Fruit fly (Drosophila melanogaster) ovary, adult (tissue): ENCODE data around the gene CG34303.

ENCODE experiments used
- CG17801 ChIP-seq: fragments of 200-800 bp; optimal IDR thresholded peaks from 2 replicates; lab custom pipeline; 2019; ENCODE audit warnings: missing biosample characterization, mild to moderate bottlenecking, missing genetic modification characterization, moderate library complexity; ENCODE audit not compliant: partially characterized antibody

CG34303 gene

DNA sequence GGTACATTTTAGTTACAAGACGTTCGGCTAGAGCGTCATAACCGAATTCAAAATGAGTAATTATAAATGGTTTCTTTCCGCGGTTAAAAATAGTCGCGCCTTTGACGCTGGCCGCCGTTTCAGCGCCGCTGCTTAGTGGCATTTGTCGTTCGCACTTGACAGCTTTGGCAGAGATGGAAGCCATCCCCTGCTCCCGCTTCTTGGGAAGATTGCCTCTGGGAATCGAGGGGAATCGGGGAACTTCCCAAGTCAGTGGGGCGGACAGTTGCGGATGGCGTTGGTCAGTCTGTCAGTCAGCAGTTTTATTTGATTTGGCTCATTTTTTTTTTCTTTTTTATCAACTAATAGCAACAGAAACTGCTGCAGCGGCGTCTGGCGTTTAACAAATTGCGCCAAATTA is 44.9 kb downstream of the CG34303 start:
- no peak for TF ChIP-seq CG17801 (GFP tag; lab: Kevin White, UChicago)
